Fruit fly (Drosophila melanogaster) S2 (cell line): ENCODE data around the gene CG34348.

ENCODE experiments used
- CG8478 ChIP-seq: fragments of >200 bp; optimal IDR thresholded peaks from 2 replicates; lab custom pipeline; 2018
- CTCF ChIP-seq, 2 experiments: fragments of >200 bp; optimal IDR thresholded peaks; 2 replicates each; lab custom pipeline; 2018

DNA sequence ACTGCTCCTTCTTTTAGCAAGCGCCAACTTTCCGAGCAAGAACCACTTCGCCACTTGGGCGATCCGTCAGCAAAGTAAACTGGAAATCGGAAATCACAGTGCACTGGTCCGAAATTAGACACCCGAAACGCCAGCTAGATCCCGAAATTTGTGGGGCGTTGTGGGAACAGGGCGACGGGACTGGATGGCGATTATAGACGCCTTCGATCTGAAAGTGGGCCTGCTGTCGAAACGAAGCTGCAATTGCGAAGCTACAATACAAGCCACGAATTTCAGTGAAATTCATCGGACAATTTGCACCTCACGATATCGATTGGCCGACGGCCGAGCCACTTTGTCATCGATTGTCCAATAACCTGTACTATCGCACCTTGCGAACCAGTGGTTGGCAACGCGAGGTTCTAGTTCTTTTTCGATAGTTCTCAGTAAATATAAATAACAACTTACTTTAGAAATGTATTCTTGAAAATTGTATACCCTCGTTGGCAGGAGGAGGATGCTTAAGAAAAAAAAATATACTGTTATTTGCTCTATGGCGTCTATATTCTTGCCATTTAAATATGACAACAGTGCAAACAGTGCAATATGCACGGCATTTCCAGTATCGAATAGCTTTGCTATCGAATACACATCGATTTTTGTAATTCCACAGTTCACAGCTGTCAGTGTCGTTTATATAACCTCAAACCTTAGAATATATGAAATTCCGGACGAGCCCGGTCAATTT is 28.3 kb downstream of the CG34348 start, which contains the start of the genes hop and Tim8:
- no peak for TF ChIP-seq CG8478
- no peak for TF ChIP-seq CTCF (optimal IDR thresholded peaks at IDR 0.05; lab: Kevin White, UChicago)
